Fruit fly (Drosophila melanogaster): ENCODE results near the gene CG15047.

CG15047 gene

dm6 chrX:18538204-18538864 lies 9.9 kb downstream of the CG15047 start (continued):
- TF ChIP-seq brk (GFP tag; optimal IDR thresholded peaks at IDR 0.05) (no peak), sv (GFP tag; optimal IDR thresholded peaks at IDR 0.05) (no peak), h (GFP tag; optimal IDR thresholded peaks at IDR 0.05) (peak; percentile 79), Jra (GFP tag; optimal IDR thresholded peaks at IDR 0.05) (no peak), HLH106 (tag; optimal IDR thresholded peaks at IDR 0.05) (peak; percentile 77)

- no peak for TF ChIP-seq Mio (GFP tag; optimal IDR thresholded peaks at IDR 0.05)
- peak; percentile 15 for TF ChIP-seq HLH106 (tag; optimal IDR thresholded peaks at IDR 0.05)
- no peak for TF ChIP-seq CG9705 (GFP tag; optimal IDR thresholded peaks at IDR 0.05)
- TF ChIP-seq GATAd (GFP tag; optimal IDR thresholded peaks at IDR 0.05) = no peak
- TF ChIP-seq woc (GFP tag; optimal IDR thresholded peaks at IDR 0.05) = peak; percentile 9
- TF ChIP-seq Dif (GFP tag; optimal IDR thresholded peaks at IDR 0.05; ENCODE audit: partially characterized antibody) = no peak
- TF ChIP-seq dl (GFP tag; optimal IDR thresholded peaks at IDR 0.05; ENCODE audit: insufficient read depth in 1 of 2, partially characterized antibody in 2 of 2) = no peak
- TF ChIP-seq Sp1 (GFP tag; optimal IDR thresholded peaks at IDR 0.05) = peak; percentile 64
- no peak for TF ChIP-seq Vsx2 (GFP tag; optimal IDR thresholded peaks at IDR 0.05; ENCODE audit: partially characterized antibody)
- no peak for TF ChIP-seq Hr83 (GFP tag; optimal IDR thresholded peaks at IDR 0.05; ENCODE audit: poor library complexity, severe bottlenecking)
- peak; percentile 51 for TF ChIP-seq h (GFP tag; optimal IDR thresholded peaks at IDR 0.05)
- TF ChIP-seq CG32264 (GFP tag; optimal IDR thresholded peaks at IDR 0.05) = no peak
- TF ChIP-seq dsf (GFP tag; optimal IDR thresholded peaks at IDR 0.05; ENCODE audit: borderline replicate concordance) = no peak
- TF ChIP-seq brk (GFP tag; optimal IDR thresholded peaks at IDR 0.05) = no peak
- no peak for TF ChIP-seq Rel (GFP tag; optimal IDR thresholded peaks at IDR 0.05)
- TF ChIP-seq Rel (tag; optimal IDR thresholded peaks at IDR 0.05) = no peak
- no peak for TF ChIP-seq sv (GFP tag; optimal IDR thresholded peaks at IDR 0.05)
- TF ChIP-seq fru (GFP tag; optimal IDR thresholded peaks at IDR 0.05) = peak; percentile 47
- TF ChIP-seq psq (GFP tag; optimal IDR thresholded peaks at IDR 0.05) = peak; percentile 53
- TF ChIP-seq tai (GFP tag; optimal IDR thresholded peaks at IDR 0.05) = no peak
- TF ChIP-seq br (GFP tag; optimal IDR thresholded peaks at IDR 0.05) = no peak
- TF ChIP-seq Hnf4 (GFP tag; optimal IDR thresholded peaks at IDR 0.05) = no peak
- TF ChIP-seq dmrt93B (GFP tag; optimal IDR thresholded peaks at IDR 0.05) = peak; percentile 49
- TF ChIP-seq rgr (GFP tag; optimal IDR thresholded peaks at IDR 0.05) = peak; percentile 42
- TF ChIP-seq sage (GFP tag; optimal IDR thresholded peaks at IDR 0.05) = no peak
- no peak for TF ChIP-seq N (GFP tag; optimal IDR thresholded peaks at IDR 0.05)
- no peak for TF ChIP-seq ey (GFP tag; optimal IDR thresholded peaks at IDR 0.05)
- TF ChIP-seq Jra (GFP tag; optimal IDR thresholded peaks at IDR 0.05) = no peak
- TF ChIP-seq Dfd (GFP tag; optimal IDR thresholded peaks at IDR 0.05) = no peak
- no peak for TF ChIP-seq usp (GFP tag; optimal IDR thresholded peaks at IDR 0.05)
- TF ChIP-seq jim (GFP tag; optimal IDR thresholded peaks at IDR 0.05) = no peak
- peak in 1 of 2 experiments; percentile 64 for TF ChIP-seq foxo (GFP tag; optimal IDR thresholded peaks at IDR 0.05)
- TF ChIP-seq OdsH (GFP tag; optimal IDR thresholded peaks at IDR 0.05) = peak; percentile 40
Measured at dm6 chrX:18540268-18540667, 11.8 kb downstream of the CG15047 start.

dm6 chrX:18541915-18542314 lies 13.4 kb downstream of the CG15047 start:
- TF ChIP-seq rgr (GFP tag; optimal IDR thresholded peaks at IDR 0.05) (peak; percentile 21), brk (GFP tag; optimal IDR thresholded peaks at IDR 0.05) (no peak), foxo (GFP tag; optimal IDR thresholded peaks at IDR 0.05) (peak in 1 of 2 experiments; percentile 14)

dm6 chrX:18543328-18543727 lies 14.8 kb downstream of the CG15047 start:
- TF ChIP-seq HLH106 (tag; optimal IDR thresholded peaks at IDR 0.05) (no peak), br (GFP tag; optimal IDR thresholded peaks at IDR 0.05) (no peak), woc (GFP tag; optimal IDR thresholded peaks at IDR 0.05) (no peak), sage (GFP tag; optimal IDR thresholded peaks at IDR 0.05) (no peak), dl (GFP tag; optimal IDR thresholded peaks at IDR 0.05; ENCODE audit: insufficient read depth in 1 of 2, partially characterized antibody in 2 of 2) (no peak), Myc (optimal IDR thresholded peaks at IDR 0.05) (no peak), Dfd (GFP tag; optimal IDR thresholded peaks at IDR 0.05) (no peak), Dif (GFP tag; optimal IDR thresholded peaks at IDR 0.05; ENCODE audit: partially characterized antibody) (no peak), GATAd (GFP tag; optimal IDR thresholded peaks at IDR 0.05) (no peak), pan (optimal IDR thresholded peaks at IDR 0.05) (no peak), rgr (GFP tag; optimal IDR thresholded peaks at IDR 0.05) (no peak), usp (GFP tag; optimal IDR thresholded peaks at IDR 0.05) (no peak), jim (GFP tag; optimal IDR thresholded peaks at IDR 0.05) (no peak), lola (GFP tag; optimal IDR thresholded peaks at IDR 0.05) (no peak), Hr83 (GFP tag; optimal IDR thresholded peaks at IDR 0.05; ENCODE audit: poor library complexity, severe bottlenecking) (no peak), brk (GFP tag; optimal IDR thresholded peaks at IDR 0.05) (no peak), ey (GFP tag; optimal IDR thresholded peaks at IDR 0.05) (no peak), Jra (GFP tag; optimal IDR thresholded peaks at IDR 0.05) (no peak), foxo (GFP tag; optimal IDR thresholded peaks at IDR 0.05) (no peak)

Data from whole organism, wandering third instar larva.